Worm (Caenorhabditis elegans) whole organism, L2 larva: ENCODE data around the gene sax-7.

Experiments
- F13H6.1 ChIP-seq: sonication (generic microtip); optimal IDR thresholded peaks from 2 replicates; lab custom pipeline; 2016; ENCODE audit warnings: missing genetic modification characterization, missing compliant biosample characterization
- Y55F3AM.14 ChIP-seq: fragments of 200-800 bp; sonication (Bioruptor generic); optimal IDR thresholded peaks from 2 replicates; lab custom pipeline; 2018; ENCODE audit warnings: mild to moderate bottlenecking, missing genetic modification characterization, missing compliant biosample characterization
- aly-2 ChIP-seq: fragments of 150-350 bp; optimal IDR thresholded peaks from 2 replicates; lab custom pipeline; 2014; ENCODE audit warnings: missing biosample characterization, missing genetic modification characterization
- ama-1 ChIP-seq: fragments of 150-350 bp; optimal IDR thresholded peaks from 2 replicates; lab custom pipeline; 2018; ENCODE audit warnings: inconsistent platforms
- crh-2 ChIP-seq: sonication (generic microtip); optimal IDR thresholded peaks from 2 replicates; lab custom pipeline; 2017; ENCODE audit warnings: missing biosample characterization, missing genetic modification characterization
- dmd-4 ChIP-seq: sonication (generic microtip); optimal IDR thresholded peaks from 2 replicates; lab custom pipeline; 2017; ENCODE audit warnings: missing biosample characterization, missing genetic modification characterization
- egl-27 ChIP-seq: sonication (generic microtip); optimal IDR thresholded peaks from 3 replicates; lab custom pipeline; 2017; ENCODE audit warnings: missing biosample characterization, missing genetic modification reagents, missing genetic modification characterization
- elt-1 ChIP-seq: fragments of 150-350 bp; optimal IDR thresholded peaks from 2 replicates; lab custom pipeline; 2014; ENCODE audit warnings: missing biosample characterization, missing genetic modification characterization
- elt-3 ChIP-seq: sonication (generic microtip); optimal IDR thresholded peaks from 2 replicates; lab custom pipeline; 2017; ENCODE audit warnings: missing biosample characterization, missing genetic modification characterization
- fos-1 ChIP-seq: fragments of 150-350 bp; optimal IDR thresholded peaks from 2 replicates; lab custom pipeline; 2014; ENCODE audit warnings: missing biosample characterization, missing genetic modification characterization
- gmeb-1 ChIP-seq: fragments of 150-350 bp; optimal IDR thresholded peaks from 2 replicates; lab custom pipeline; 2014; ENCODE audit warnings: missing biosample characterization, missing genetic modification characterization
- lin-39 ChIP-seq: fragments of 150-350 bp; optimal IDR thresholded peaks from 2 replicates; lab custom pipeline; 2014; ENCODE audit warnings: missing biosample characterization, missing genetic modification reagents, missing genetic modification characterization
- lsy-2 ChIP-seq, 2 experiments: fragments of 150-350 bp in 1 of 2; sonication (generic microtip) in 1 of 2; optimal IDR thresholded peaks; 2 replicates each; lab custom pipeline; 2014 to 2017; ENCODE audit warnings: missing biosample characterization in 2 of 2, missing genetic modification characterization in 2 of 2
- mab-5 ChIP-seq: fragments of 150-350 bp; optimal IDR thresholded peaks from 2 replicates; lab custom pipeline; 2014; ENCODE audit warnings: missing biosample characterization, missing genetic modification characterization
- mdl-1 ChIP-seq, 2 experiments: fragments of 150-350 bp in 1 of 2; sonication (generic microtip) in 1 of 2; optimal IDR thresholded peaks; 2 replicates each; lab custom pipeline; 2017; ENCODE audit warnings: missing biosample characterization in 2 of 2, missing genetic modification characterization in 2 of 2
- nhr-129 ChIP-seq: fragments of 150-350 bp; optimal IDR thresholded peaks from 2 replicates; lab custom pipeline; 2014; ENCODE audit warnings: missing biosample characterization, missing genetic modification characterization
- nhr-21 ChIP-seq: fragments of 150-350 bp; optimal IDR thresholded peaks from 2 replicates; lab custom pipeline; 2014; ENCODE audit warnings: missing biosample characterization, missing genetic modification characterization
- nhr-23 ChIP-seq: fragments of 150-350 bp; optimal IDR thresholded peaks from 2 replicates; lab custom pipeline; 2014; ENCODE audit warnings: missing biosample characterization, missing genetic modification reagents, missing genetic modification characterization
- nhr-237 ChIP-seq: fragments of 150-350 bp; optimal IDR thresholded peaks from 2 replicates; lab custom pipeline; 2014; ENCODE audit warnings: missing biosample characterization, missing genetic modification characterization
- nhr-25 ChIP-seq: fragments of 150-350 bp; sonication (generic microtip); optimal IDR thresholded peaks from 3 replicates; lab custom pipeline; 2014; ENCODE audit warnings: missing biosample characterization, missing genetic modification characterization
- nhr-6 ChIP-seq: fragments of 150-350 bp; optimal IDR thresholded peaks from 2 replicates; lab custom pipeline; 2014; ENCODE audit warnings: missing biosample characterization, missing genetic modification characterization
- nhr-77 ChIP-seq: fragments of 150-350 bp; optimal IDR thresholded peaks from 2 replicates; lab custom pipeline; 2014; ENCODE audit warnings: missing biosample characterization, missing genetic modification characterization
- sem-4 ChIP-seq: fragments of 150-350 bp; optimal IDR thresholded peaks from 2 replicates; lab custom pipeline; 2014; ENCODE audit warnings: missing biosample characterization, missing genetic modification reagents, missing genetic modification characterization
- sma-3 ChIP-seq: sonication (generic microtip); optimal IDR thresholded peaks from 2 replicates; lab custom pipeline; 2016; ENCODE audit warnings: missing genetic modification reagents, missing genetic modification characterization, missing compliant biosample characterization
- sma-9 ChIP-seq, 2 experiments: fragments of 150-350 bp in 1 of 2; sonication (generic microtip) in 1 of 2; optimal IDR thresholded peaks; 2 replicates each; lab custom pipeline; 2014 to 2016; ENCODE audit warnings: missing genetic modification characterization in 2 of 2, mild to moderate bottlenecking in 1 of 2, missing biosample characterization in 1 of 2, missing compliant biosample characterization in 1 of 2, missing genetic modification reagents in 1 of 2, moderate library complexity in 1 of 2
- unc-39 ChIP-seq: fragments of 150-350 bp; optimal IDR thresholded peaks from 2 replicates; lab custom pipeline; 2014; ENCODE audit warnings: missing biosample characterization, missing genetic modification characterization
- unc-55 ChIP-seq: fragments of 150-350 bp; sonication (generic microtip); optimal IDR thresholded peaks from 3 replicates; lab custom pipeline; 2014; ENCODE audit warnings: missing biosample characterization, missing genetic modification reagents, missing genetic modification characterization
- unc-62 ChIP-seq: fragments of 150-350 bp; optimal IDR thresholded peaks from 2 replicates; lab custom pipeline; 2014; ENCODE audit warnings: missing biosample characterization, missing genetic modification reagents, missing genetic modification characterization
- zag-1 ChIP-seq: fragments of 150-350 bp; optimal IDR thresholded peaks from 2 replicates; lab custom pipeline; 2014; ENCODE audit warnings: missing biosample characterization, missing genetic modification characterization
- ztf-1 ChIP-seq: fragments of 200-800 bp; sonication (Bioruptor generic); conservative IDR thresholded peaks from 2 replicates; pipeline ENCODE4 v1.3.6; 2022; ENCODE audit warnings: missing genetic modification characterization, missing compliant biosample characterization
- ztf-11 ChIP-seq: sonication (generic microtip); optimal IDR thresholded peaks from 2 replicates; lab custom pipeline; 2017; ENCODE audit warnings: missing biosample characterization, missing genetic modification characterization
- ztf-4 ChIP-seq: fragments of 150-350 bp; optimal IDR thresholded peaks from 2 replicates; lab custom pipeline; 2014; ENCODE audit warnings: missing biosample characterization, missing genetic modification characterization

Gene sax-7

ce11 chrIV:8066598-8066997 lies 4.1 kb downstream of the sax-7 start (continued):
- TF ChIP-seq lsy-2 (tag; optimal IDR thresholded peaks at IDR 0.05; lab: Kevin White, UChicago) (peak in 1 of 2 experiments; percentile 48), nhr-25 (tag; lab: Kevin White, UChicago) (peak; percentile 22), nhr-21 (tag; lab: Kevin White, UChicago) (no peak), unc-55 (peak; percentile 76), nhr-129 (tag; lab: Kevin White, UChicago) (peak; percentile 77), sma-9 (GFP tag; optimal IDR thresholded peaks at IDR 0.05; lab: Kevin White, UChicago) (peak; percentile 40), sma-9 (tag; optimal IDR thresholded peaks at IDR 0.05; lab: Kevin White, UChicago) (no peak), crh-2 (tag; lab: Kevin White, UChicago) (no peak), gmeb-1 (no peak)

DNA sequence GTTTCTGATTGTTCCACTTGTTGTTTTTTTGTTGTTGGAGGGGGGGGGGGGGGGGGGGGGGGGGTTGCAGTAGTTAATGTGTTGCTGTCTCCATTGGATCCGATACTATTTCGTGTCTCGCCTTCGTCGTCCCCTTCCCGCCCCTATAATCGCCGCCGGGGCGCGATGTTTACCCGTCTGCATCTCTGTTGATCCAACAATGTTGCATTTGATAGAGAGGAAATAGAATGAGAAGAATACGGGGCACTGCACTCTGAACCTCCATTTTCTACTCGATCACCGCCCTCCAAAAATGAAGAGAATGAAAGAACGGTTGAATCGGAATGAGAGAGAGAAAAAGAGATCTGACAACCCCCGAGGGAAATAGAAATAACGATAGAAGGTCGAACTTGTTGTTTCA lies 5.3 kb downstream of the sax-7 start:
- TF ChIP-seq F13H6.1 (peak; percentile 16), sma-9 (GFP tag; optimal IDR thresholded peaks at IDR 0.05; lab: Kevin White, UChicago) (peak; percentile 65), sma-9 (tag; optimal IDR thresholded peaks at IDR 0.05; lab: Kevin White, UChicago) (no peak), nhr-21 (tag; lab: Kevin White, UChicago) (peak; percentile 21), nhr-25 (tag; lab: Kevin White, UChicago) (peak; percentile 17), fos-1 (tag; lab: Kevin White, UChicago) (peak; percentile 44), nhr-129 (tag; lab: Kevin White, UChicago) (peak; percentile 22), elt-3 (tag; lab: Kevin White, UChicago) (no peak), sma-3 (peak; percentile 31), nhr-6 (tag; lab: Kevin White, UChicago) (peak; percentile 21), nhr-23 (tag; lab: Kevin White, UChicago) (no peak), unc-62 (GFP tag; lab: Kevin White, UChicago) (no peak), sem-4 (peak; percentile 5)

- TF ChIP-seq dmd-4 (no peak), nhr-129 (tag; lab: Kevin White, UChicago) (peak; percentile 45), sma-9 (GFP tag; optimal IDR thresholded peaks at IDR 0.05; lab: Kevin White, UChicago) (peak; percentile 5), sma-9 (tag; optimal IDR thresholded peaks at IDR 0.05; lab: Kevin White, UChicago) (no peak), crh-2 (tag; lab: Kevin White, UChicago) (no peak), F13H6.1 (peak; percentile 30)
These were observed 5.8 kb downstream of the sax-7 start for ce11 chrIV:8068280-8068679.

- TF ChIP-seq lsy-2 (tag; optimal IDR thresholded peaks at IDR 0.05; lab: Kevin White, UChicago): peak in 1 of 2 experiments; percentile 7
- TF ChIP-seq lin-39 (tag; lab: Kevin White, UChicago): peak; percentile 19
- peak; percentile 16 for TF ChIP-seq mab-5 (tag; lab: Kevin White, UChicago)
- peak; percentile 11 for TF ChIP-seq nhr-6 (tag; lab: Kevin White, UChicago)
- TF ChIP-seq sem-4: peak; percentile 66
- TF ChIP-seq nhr-21 (tag; lab: Kevin White, UChicago): no peak
- TF ChIP-seq unc-62 (GFP tag; lab: Kevin White, UChicago): no peak
- TF ChIP-seq F13H6.1: peak; percentile 25
- TF ChIP-seq mdl-1 (tag; optimal IDR thresholded peaks at IDR 0.05; lab: Kevin White, UChicago): peak in 1 of 2 experiments; percentile 27
These were observed 6.6 kb downstream of the sax-7 start for ce11 chrIV:8069104-8069503.

- no peak for TF ChIP-seq nhr-237 (tag; lab: Kevin White, UChicago)
- peak; percentile 69 for TF ChIP-seq zag-1 (tag; lab: Kevin White, UChicago)
- no peak for TF ChIP-seq Y55F3AM.14 (GFP tag; lab: Kevin White, UChicago)
- TF ChIP-seq nhr-77 (tag; lab: Kevin White, UChicago): no peak
- no peak for TF ChIP-seq ztf-11 (tag; lab: Kevin White, UChicago)
- peak; percentile 22 for TF ChIP-seq unc-55
- no peak for TF ChIP-seq unc-39 (tag; lab: Kevin White, UChicago)
- no peak for TF ChIP-seq nhr-6 (tag; lab: Kevin White, UChicago)
- no peak for TF ChIP-seq unc-62 (GFP tag; lab: Kevin White, UChicago)
- peak in 1 of 2 experiments; percentile 26 for TF ChIP-seq lsy-2 (tag; optimal IDR thresholded peaks at IDR 0.05; lab: Kevin White, UChicago)
- TF ChIP-seq ztf-4: no peak
- TF ChIP-seq ztf-1 (GFP tag; lab: Robert Waterston, UW): no peak
- TF ChIP-seq nhr-23 (tag; lab: Kevin White, UChicago): no peak
- TF ChIP-seq sem-4: no peak
- no peak for TF ChIP-seq ama-1 (lab: Kevin White, UChicago)
- no peak for TF ChIP-seq aly-2 (tag; lab: Kevin White, UChicago)
These were observed 7.8 kb downstream of the sax-7 start for ce11 chrIV:8070299-8070698.

- TF ChIP-seq elt-1 (no peak), unc-62 (GFP tag; lab: Kevin White, UChicago) (no peak), ztf-11 (tag; lab: Kevin White, UChicago) (no peak), mab-5 (tag; lab: Kevin White, UChicago) (no peak), egl-27 (tag; lab: Kevin White, UChicago) (no peak), unc-39 (tag; lab: Kevin White, UChicago) (no peak)
These were observed 8.5 kb downstream of the sax-7 start for ce11 chrIV:8070934-8071333.
